Worm (Caenorhabditis elegans) whole organism, L4 larva: ENCODE measurements around the gene C06A1.7.

Experiments used
- F26F4.8 ChIP-seq: fragments of 200-800 bp; sonication (Bioruptor generic); conservative IDR thresholded peaks from 2 replicates; pipeline ENCODE4 v1.3.6; 2022; ENCODE audit warnings: missing genetic modification characterization, missing compliant biosample characterization
- F37D6.2 ChIP-seq: sonication (generic microtip); optimal IDR thresholded peaks from 2 replicates; lab custom pipeline; 2016; ENCODE audit warnings: mild to moderate bottlenecking, missing genetic modification characterization, missing compliant biosample characterization
- T20F7.1 ChIP-seq: fragments of 200-800 bp; sonication (Bioruptor generic); optimal IDR thresholded peaks from 2 replicates; lab custom pipeline; 2018; ENCODE audit warnings: mild to moderate bottlenecking, missing genetic modification characterization, missing compliant biosample characterization
- T26A8.4 ChIP-seq: fragments of 200-800 bp; sonication (Bioruptor generic); IDR thresholded peaks from 2 replicates; pipeline ENCODE4 v1.3.6; 2022; ENCODE audit warnings: missing genetic modification characterization, missing compliant biosample characterization
- Y5F2A.4 ChIP-seq: fragments of 200-800 bp; sonication (Bioruptor generic); optimal IDR thresholded peaks from 2 replicates; lab custom pipeline; 2018; ENCODE audit warnings: mild to moderate bottlenecking, missing genetic modification characterization, missing compliant biosample characterization
- Y75B8A.6 ChIP-seq: fragments of 200-800 bp; sonication (Bioruptor generic); IDR thresholded peaks from 2 replicates; pipeline ENCODE4 v1.3.6; 2022; ENCODE audit warnings: missing genetic modification reagents, missing genetic modification characterization, missing compliant biosample characterization
- ZK337.2 ChIP-seq: fragments of 200-800 bp; sonication (Bioruptor generic); IDR thresholded peaks from 2 replicates; pipeline ENCODE4 v1.3.6; 2022; ENCODE audit warnings: missing genetic modification reagents, missing genetic modification characterization, missing compliant biosample characterization
- ZK546.5 ChIP-seq, 2 experiments: sonication (generic microtip); optimal IDR thresholded peaks; 2 replicates each; lab custom pipeline; 2017; ENCODE audit warnings: missing biosample characterization in 2 of 2, missing genetic modification characterization in 2 of 2
- aha-1 ChIP-seq: fragments of 150-350 bp; peaks from one replicate; lab custom pipeline; 2014; ENCODE audit warnings: missing biosample characterization, missing genetic modification characterization
- aly-2 ChIP-seq: sonication (generic microtip); optimal IDR thresholded peaks from 2 replicates; lab custom pipeline; 2018; ENCODE audit warnings: missing biosample characterization, missing genetic modification characterization
- arid-1 ChIP-seq: fragments of 200-800 bp; sonication (Bioruptor generic); conservative IDR thresholded peaks from 2 replicates; pipeline ENCODE4 v1.3.6; 2022; ENCODE audit warnings: missing genetic modification reagents, missing genetic modification characterization, missing compliant biosample characterization
- attf-4 ChIP-seq: sonication (generic microtip); optimal IDR thresholded peaks from 3 replicates; lab custom pipeline; 2017; ENCODE audit warnings: missing biosample characterization, missing genetic modification characterization
- ceh-28 ChIP-seq: fragments of 150-350 bp; optimal IDR thresholded peaks from 2 replicates; lab custom pipeline; 2014; ENCODE audit warnings: missing biosample characterization, missing genetic modification reagents, missing genetic modification characterization
- ceh-82 ChIP-seq: sonication (generic microtip); optimal IDR thresholded peaks from 2 replicates; lab custom pipeline; 2017; ENCODE audit warnings: missing biosample characterization, missing genetic modification characterization
- ces-1 ChIP-seq: fragments of 150-350 bp; sonication (generic microtip); optimal IDR thresholded peaks from 4 replicates; lab custom pipeline; 2014; ENCODE audit warnings: missing biosample characterization, missing genetic modification reagents, missing genetic modification characterization
- cey-2 ChIP-seq: sonication (generic microtip); optimal IDR thresholded peaks from 3 replicates; lab custom pipeline; 2017; ENCODE audit warnings: missing genetic modification characterization, mild to moderate bottlenecking, missing compliant biosample characterization, antibody characterized with exemption, borderline replicate concordance; ENCODE audit not compliant: insufficient read depth
- ctbp-1 ChIP-seq: fragments of 200-800 bp; sonication (Bioruptor generic); IDR thresholded peaks from 2 replicates; pipeline ENCODE4 v1.3.6; 2022; ENCODE audit warnings: missing genetic modification reagents, missing genetic modification characterization, missing compliant biosample characterization
- daf-12 ChIP-seq: fragments of 150-350 bp; optimal IDR thresholded peaks from 2 replicates; lab custom pipeline; 2014; ENCODE audit warnings: missing biosample characterization, missing genetic modification reagents, missing genetic modification characterization
- daf-16 ChIP-seq, 3 experiments: sonication (generic microtip); optimal IDR thresholded peaks; 2 replicates each; lab custom pipeline; 2016 to 2017; ENCODE audit warnings: missing genetic modification characterization in 3 of 3, missing genetic modification reagents in 3 of 3, mild to moderate bottlenecking in 2 of 3, missing compliant biosample characterization in 2 of 3, missing biosample characterization in 1 of 3, moderate library complexity in 1 of 3
- daf-8 ChIP-seq: fragments of 200-800 bp; sonication (Bioruptor generic); IDR thresholded peaks from 2 replicates; pipeline ENCODE4 v1.3.6; 2022; ENCODE audit warnings: missing genetic modification characterization, missing compliant biosample characterization
- dmd-6 ChIP-seq: fragments of 200-800 bp; sonication (Bioruptor generic); IDR thresholded peaks from 2 replicates; pipeline ENCODE4 v1.3.6; 2022; ENCODE audit warnings: missing genetic modification reagents, missing genetic modification characterization, missing compliant biosample characterization
- dmd-8 ChIP-seq: fragments of 200-800 bp; sonication (Bioruptor generic); IDR thresholded peaks from 2 replicates; pipeline ENCODE4 v1.3.6; 2022; ENCODE audit warnings: missing genetic modification characterization, missing compliant biosample characterization
- duxl-1 ChIP-seq: sonication (generic microtip); optimal IDR thresholded peaks from 2 replicates; lab custom pipeline; 2016; ENCODE audit warnings: mild to moderate bottlenecking, missing genetic modification characterization, moderate library complexity, missing compliant biosample characterization; ENCODE audit not compliant: poor library complexity
- dve-1 ChIP-seq: sonication (generic microtip); optimal IDR thresholded peaks from 2 replicates; lab custom pipeline; 2017; ENCODE audit warnings: antibody characterized with exemption, mild to moderate bottlenecking, missing genetic modification characterization, missing compliant biosample characterization; ENCODE audit not compliant: insufficient read depth
- egl-43 ChIP-seq: fragments of 200-800 bp; sonication (Bioruptor generic); IDR thresholded peaks from 2 replicates; pipeline ENCODE4 v1.3.6; 2022; ENCODE audit warnings: missing genetic modification reagents, missing genetic modification characterization, missing compliant biosample characterization
- gei-8 ChIP-seq: fragments of 200-800 bp; sonication (Bioruptor generic); optimal IDR thresholded peaks from 2 replicates; lab custom pipeline; 2018; ENCODE audit warnings: mild to moderate bottlenecking, missing genetic modification characterization, missing compliant biosample characterization
- hif-1 ChIP-seq, 2 experiments: sonication (generic microtip); optimal IDR thresholded peaks; 2 replicates each; lab custom pipeline; 2016 to 2017; ENCODE audit warnings: missing compliant biosample characterization in 2 of 2, missing genetic modification characterization in 2 of 2, missing genetic modification reagents in 2 of 2, missing genotype in 2 of 2, mild to moderate bottlenecking in 1 of 2
- hlh-30 ChIP-seq: sonication (generic microtip); optimal IDR thresholded peaks from 2 replicates; lab custom pipeline; 2017; ENCODE audit warnings: antibody characterized with exemption, mild to moderate bottlenecking, missing genetic modification characterization, missing compliant biosample characterization; ENCODE audit not compliant: insufficient read depth
- lim-7 ChIP-seq: fragments of 200-800 bp; sonication (Bioruptor generic); IDR thresholded peaks from 2 replicates; pipeline ENCODE4 v1.3.6; 2022; ENCODE audit warnings: missing genetic modification characterization, missing compliant biosample characterization
- lin-13 ChIP-seq: fragments of 150-350 bp; optimal IDR thresholded peaks from 2 replicates; lab custom pipeline; 2014; ENCODE audit warnings: missing biosample characterization, missing genetic modification reagents, missing genetic modification characterization
- lin-15B ChIP-seq: fragments of 150-350 bp; sonication (generic microtip); optimal IDR thresholded peaks from 3 replicates; lab custom pipeline; 2014; ENCODE audit warnings: missing biosample characterization, missing genetic modification characterization
- lin-29 ChIP-seq: fragments of 200-800 bp; sonication (Bioruptor generic); IDR thresholded peaks from 2 replicates; pipeline ENCODE4 v1.3.6; 2022; ENCODE audit warnings: missing genetic modification reagents, missing genetic modification characterization, missing compliant biosample characterization
- madf-9 ChIP-seq: fragments of 200-800 bp; sonication (Bioruptor generic); conservative IDR thresholded peaks from 2 replicates; pipeline ENCODE4 v1.3.6; 2022; ENCODE audit warnings: missing genetic modification reagents, missing genetic modification characterization, missing compliant biosample characterization
- mdt-29 ChIP-seq: fragments of 200-800 bp; sonication (Bioruptor generic); IDR thresholded peaks from 2 replicates; pipeline ENCODE4 v1.3.6; 2022; ENCODE audit warnings: missing genetic modification reagents, missing genetic modification characterization, missing compliant biosample characterization
- mes-2 ChIP-seq: sonication (generic microtip); optimal IDR thresholded peaks from 2 replicates; lab custom pipeline; 2016; ENCODE audit warnings: missing genotype, mild to moderate bottlenecking, missing genetic modification characterization, missing compliant biosample characterization; ENCODE audit not compliant: poor library complexity, severe bottlenecking
- nhr-102 ChIP-seq: sonication (generic microtip); optimal IDR thresholded peaks from 2 replicates; lab custom pipeline; 2016; ENCODE audit warnings: mild to moderate bottlenecking, missing genetic modification characterization, moderate library complexity, missing compliant biosample characterization
- nhr-11 ChIP-seq: fragments of 150-350 bp; optimal IDR thresholded peaks from 2 replicates; lab custom pipeline; 2014; ENCODE audit warnings: missing biosample characterization, missing genetic modification characterization
- nhr-25 ChIP-seq: sonication (generic microtip); optimal IDR thresholded peaks from 2 replicates; lab custom pipeline; 2017; ENCODE audit warnings: missing genetic modification characterization, mild to moderate bottlenecking, missing compliant biosample characterization, antibody characterized with exemption, moderate library complexity, borderline replicate concordance; ENCODE audit not compliant: insufficient read depth
- nhr-6 ChIP-seq: fragments of 150-350 bp; optimal IDR thresholded peaks from 2 replicates; lab custom pipeline; 2014; ENCODE audit warnings: missing biosample characterization, missing genetic modification characterization
- nhr-76 ChIP-seq: fragments of 150-350 bp; optimal IDR thresholded peaks from 2 replicates; lab custom pipeline; 2014; ENCODE audit warnings: missing biosample characterization, missing genetic modification characterization
- pha-4 ChIP-seq, 2 experiments: fragments of 150-350 bp in 1 of 2; fragments of 200-800 bp in 1 of 2; sonication (Bioruptor generic) in 1 of 2; IDR thresholded peaks in 1 of 2; optimal IDR thresholded peaks in 1 of 2; 2 replicates each; pipeline versions ENCODE4 v1.3.6 to Lab custom; 2014 to 2022; ENCODE audit warnings: missing genetic modification characterization in 2 of 2, missing genetic modification reagents in 2 of 2, missing biosample characterization in 1 of 2, missing compliant biosample characterization in 1 of 2
- saeg-2 ChIP-seq: fragments of 200-800 bp; sonication (Bioruptor generic); IDR thresholded peaks from 2 replicates; pipeline ENCODE4 v1.3.6; 2022; ENCODE audit warnings: missing genetic modification reagents, missing genetic modification characterization, missing compliant biosample characterization
- snpc-4 ChIP-seq: fragments of 150-350 bp; optimal IDR thresholded peaks from 2 replicates; lab custom pipeline; 2014; ENCODE audit warnings: missing biosample characterization, missing genetic modification characterization
- tra-1 ChIP-seq: fragments of 200-800 bp; sonication (Bioruptor generic); IDR thresholded peaks from 2 replicates; pipeline ENCODE4 v1.3.6; 2022; ENCODE audit warnings: missing genetic modification reagents, missing genetic modification characterization, missing compliant biosample characterization
- unc-39 ChIP-seq: sonication (generic microtip); optimal IDR thresholded peaks from 2 replicates; lab custom pipeline; 2017; ENCODE audit warnings: missing biosample characterization, missing genetic modification characterization
- zip-11 ChIP-seq: fragments of 200-800 bp; sonication (Bioruptor generic); IDR thresholded peaks from 2 replicates; pipeline ENCODE4 v1.3.6; 2022; ENCODE audit warnings: missing genetic modification characterization, missing compliant biosample characterization
- ztf-11 ChIP-seq: fragments of 150-350 bp; optimal IDR thresholded peaks from 2 replicates; lab custom pipeline; 2014; ENCODE audit warnings: missing biosample characterization, missing genetic modification characterization

The C06A1.7 gene

ce11 chrII:10527649-10528134 is 37.0 kb upstream of the C06A1.7 start, which contains the start of gene mab-10 (continued):
- TF ChIP-seq ctbp-1 (GFP tag; lab: Robert Waterston, UW) (0 out of 2 replicates have a peak, but pooled peaks have one; percentile 41), arid-1 (GFP tag; lab: Robert Waterston, UW) (no peak), T20F7.1 (GFP tag; lab: Kevin White, UChicago) (no peak), lim-7 (GFP tag; lab: Robert Waterston, UW) (0 out of 2 replicates have a peak, but pooled peaks have one; percentile 7), snpc-4 (tag; lab: Kevin White, UChicago) (no peak), daf-8 (GFP tag; lab: Robert Waterston, UW) (no peak), mes-2 (tag; lab: Kevin White, UChicago) (peak; percentile 55), nhr-25 (peak; percentile 85), lin-13 (GFP tag; lab: Kevin White, UChicago) (no peak), nhr-11 (tag; lab: Kevin White, UChicago) (peak; percentile 37), mdt-29 (GFP tag; lab: Robert Waterston, UW) (no peak), ZK337.2 (GFP tag; lab: Robert Waterston, UW) (no peak), aha-1 (tag; lab: Kevin White, UChicago) (peak; percentile 73), gei-8 (peak; percentile 20), dve-1 (tag; lab: Kevin White, UChicago) (peak; percentile 67), Y5F2A.4 (GFP tag; lab: Kevin White, UChicago) (no peak), cey-2 (tag; lab: Kevin White, UChicago) (no peak), Y75B8A.6 (GFP tag; lab: Robert Waterston, UW) (no peak), madf-9 (GFP tag; lab: Robert Waterston, UW) (no peak), ceh-82 (no peak), nhr-76 (tag; lab: Kevin White, UChicago) (no peak), nhr-6 (tag; lab: Kevin White, UChicago) (peak; percentile 46), hlh-30 (peak; percentile 85), nhr-102 (tag; lab: Kevin White, UChicago) (peak; percentile 17), unc-39 (tag; lab: Kevin White, UChicago) (no peak), saeg-2 (no peak), egl-43 (GFP tag; lab: Robert Waterston, UW) (no peak), daf-16 (GFP tag; optimal IDR thresholded peaks at IDR 0.05; lab: Kevin White, UChicago) (peak in 1 of 2 experiments; percentile 26), daf-16 (tag; optimal IDR thresholded peaks at IDR 0.05; lab: Kevin White, UChicago) (peak; percentile 40), hif-1 (tag; optimal IDR thresholded peaks at IDR 0.05; lab: Kevin White, UChicago) (peak in 1 of 2 experiments; percentile 63), T26A8.4 (0 out of 2 replicates have a peak, but pooled peaks have one; percentile 47), ceh-28 (tag; lab: Kevin White, UChicago) (no peak), tra-1 (GFP tag; lab: Robert Waterston, UW) (no peak), ZK546.5 (tag; optimal IDR thresholded peaks at IDR 0.05; lab: Kevin White, UChicago) (no peak)

ce11 chrII:10529218-10529751 is 35.4 kb upstream of the C06A1.7 start:
- 0 out of 2 replicates have a peak, but pooled peaks have one; percentile 24 for TF ChIP-seq dmd-6 (GFP tag; lab: Robert Waterston, UW)
- no peak for TF ChIP-seq unc-39 (tag; lab: Kevin White, UChicago)
- no peak for TF ChIP-seq lin-29
- TF ChIP-seq zip-11 (GFP tag; lab: Robert Waterston, UW): no peak
- no peak for TF ChIP-seq F37D6.2 (tag; lab: Kevin White, UChicago)
- TF ChIP-seq aly-2 (tag; lab: Kevin White, UChicago): no peak
- no peak for TF ChIP-seq attf-4
- TF ChIP-seq duxl-1: no peak
- TF ChIP-seq ztf-11 (tag; lab: Kevin White, UChicago): no peak
- TF ChIP-seq mdt-29 (GFP tag; lab: Robert Waterston, UW): no peak
- TF ChIP-seq daf-12: no peak
- TF ChIP-seq lin-15B (tag; lab: Kevin White, UChicago): no peak
- peak; percentile 78 for TF ChIP-seq dve-1 (tag; lab: Kevin White, UChicago)
- no peak for TF ChIP-seq pha-4 (GFP tag; IDR thresholded peaks at IDR 0.05; lab: Robert Waterston, UW)
- TF ChIP-seq pha-4 (tag; optimal IDR thresholded peaks at IDR 0.05; lab: Kevin White, UChicago): peak; percentile 86
- no peak for TF ChIP-seq dmd-8 (GFP tag; lab: Robert Waterston, UW)
- TF ChIP-seq F26F4.8 (GFP tag; lab: Robert Waterston, UW): no peak
- no peak for TF ChIP-seq ceh-28 (tag; lab: Kevin White, UChicago)
- 0 out of 2 replicates have a peak, but pooled peaks have one; percentile 26 for TF ChIP-seq arid-1 (GFP tag; lab: Robert Waterston, UW)
- TF ChIP-seq ces-1 (GFP tag; lab: Kevin White, UChicago): no peak
- TF ChIP-seq gei-8: no peak
